Fruit fly (Drosophila melanogaster) whole organism, embryonic: ENCODE data around the gene CG10669.

Experiments used
- BtbVII ChIP-seq: fragments of 200-800 bp; sonication (Bioruptor generic); optimal IDR thresholded peaks from 3 replicates; lab custom pipeline; 2017; ENCODE audit warnings: missing biosample characterization, mild to moderate bottlenecking, missing genetic modification characterization
- CG10321 ChIP-seq: fragments of 200-800 bp; sonication (Bioruptor generic); IDR thresholded peaks from 2 replicates; pipeline ENCODE4 v1.3.6; 2022; ENCODE audit warnings: missing biosample characterization, missing genetic modification characterization
- CG10462 ChIP-seq: fragments of 200-800 bp; sonication (Bioruptor generic); optimal IDR thresholded peaks from 2 replicates; lab custom pipeline; 2016; ENCODE audit warnings: missing biosample characterization, missing genetic modification characterization
- CG10959 ChIP-seq: fragments of 200-800 bp; sonication (Bioruptor generic); IDR thresholded peaks from 2 replicates; pipeline ENCODE4 v1.3.6; 2022; ENCODE audit warnings: missing biosample characterization, missing genetic modification characterization
- CG12744 ChIP-seq: fragments of 200-800 bp; sonication (Bioruptor generic); optimal IDR thresholded peaks from 2 replicates; lab custom pipeline; 2016; ENCODE audit warnings: missing biosample characterization, missing genetic modification characterization
- CG13287 ChIP-seq: fragments of 200-800 bp; sonication (Bioruptor generic); IDR thresholded peaks from 2 replicates; pipeline ENCODE4 v1.3.6; 2022; ENCODE audit warnings: missing biosample characterization, missing genetic modification characterization; ENCODE audit not compliant: partially characterized antibody
- CG14965 ChIP-seq: fragments of 200-800 bp; sonication (Bioruptor generic); optimal IDR thresholded peaks from 2 replicates; lab custom pipeline; 2016; ENCODE audit warnings: missing biosample characterization, missing genetic modification characterization, borderline replicate concordance
- CG18011 ChIP-seq: fragments of 200-800 bp; sonication (Bioruptor generic); optimal IDR thresholded peaks from 2 replicates; lab custom pipeline; 2017; ENCODE audit warnings: missing biosample characterization, missing genetic modification characterization, mild to moderate bottlenecking, moderate library complexity, missing genotype
- CG1832 ChIP-seq: fragments of 200-800 bp; sonication (Bioruptor generic); optimal IDR thresholded peaks from 2 replicates; lab custom pipeline; 2017; ENCODE audit warnings: missing biosample characterization, mild to moderate bottlenecking, missing genetic modification characterization, inconsistent platforms
- CG2199 ChIP-seq: fragments of 200-800 bp; sonication (Bioruptor generic); IDR thresholded peaks from 3 replicates; pipeline ENCODE4 v1.3.6; 2022; ENCODE audit warnings: missing biosample characterization, missing genetic modification characterization
- CG2889 ChIP-seq: fragments of 200-800 bp; sonication (Bioruptor generic); IDR thresholded peaks from 3 replicates; pipeline ENCODE4 v1.3.6; 2022; ENCODE audit warnings: missing biosample characterization, missing genetic modification characterization
- CG30020 ChIP-seq: fragments of 200-800 bp; optimal IDR thresholded peaks from 2 replicates; lab custom pipeline; 2019; ENCODE audit warnings: missing biosample characterization, mild to moderate bottlenecking, missing genetic modification characterization, moderate library complexity
- CG31365 ChIP-seq: fragments of 200-800 bp; sonication (Bioruptor generic); optimal IDR thresholded peaks from 2 replicates; lab custom pipeline; 2018; ENCODE audit warnings: missing biosample characterization, mild to moderate bottlenecking, missing genetic modification characterization
- CG3407 ChIP-seq: fragments of 200-800 bp; sonication (Bioruptor generic); optimal IDR thresholded peaks from 2 replicates; lab custom pipeline; 2018; ENCODE audit warnings: missing biosample characterization, mild to moderate bottlenecking, missing genetic modification characterization
- CG3838 ChIP-seq: fragments of 200-800 bp; sonication (Bioruptor generic); optimal IDR thresholded peaks from 3 replicates; lab custom pipeline; 2016; ENCODE audit warnings: missing biosample characterization, missing genetic modification characterization
- CG4424 ChIP-seq: fragments of 200-800 bp; sonication (Bioruptor generic); optimal IDR thresholded peaks from 3 replicates; lab custom pipeline; 2016; ENCODE audit warnings: missing biosample characterization, missing genetic modification characterization
- CG6683 ChIP-seq: fragments of 200-800 bp; sonication (Bioruptor generic); optimal IDR thresholded peaks from 2 replicates; lab custom pipeline; 2017; ENCODE audit warnings: missing biosample characterization, mild to moderate bottlenecking, missing genetic modification characterization, missing genetic modification reagents
- CG6689 ChIP-seq: fragments of 200-800 bp; sonication (Bioruptor generic); IDR thresholded peaks from 2 replicates; pipeline ENCODE4 v1.3.6; 2022; ENCODE audit warnings: missing biosample characterization, missing genetic modification characterization
- CG8388 ChIP-seq: fragments of 200-800 bp; sonication (Bioruptor generic); optimal IDR thresholded peaks from 2 replicates; lab custom pipeline; 2019; ENCODE audit warnings: missing biosample characterization, mild to moderate bottlenecking, missing genetic modification characterization, moderate library complexity
- CG9876 ChIP-seq: fragments of 200-800 bp; sonication (Bioruptor generic); optimal IDR thresholded peaks from 2 replicates; lab custom pipeline; 2016; ENCODE audit warnings: missing biosample characterization, missing genetic modification characterization
- Camta ChIP-seq: fragments of 200-800 bp; sonication (Bioruptor generic); optimal IDR thresholded peaks from 2 replicates; lab custom pipeline; 2016; ENCODE audit warnings: missing biosample characterization, missing genetic modification characterization
- CrebB ChIP-seq: fragments of 200-800 bp; sonication (Bioruptor generic); optimal IDR thresholded peaks from 3 replicates; lab custom pipeline; 2018; ENCODE audit warnings: missing biosample characterization, mild to moderate bottlenecking, missing genetic modification characterization
- D19B ChIP-seq: fragments of 200-800 bp; sonication (Bioruptor generic); optimal IDR thresholded peaks from 2 replicates; lab custom pipeline; 2017; ENCODE audit warnings: missing biosample characterization, mild to moderate bottlenecking, missing genetic modification characterization
- Dad ChIP-seq: fragments of 200-800 bp; sonication (Bioruptor generic); optimal IDR thresholded peaks from 3 replicates; lab custom pipeline; 2016; ENCODE audit warnings: missing biosample characterization, missing genetic modification characterization
- E2f2 ChIP-seq: fragments of 200-800 bp; sonication (Bioruptor generic); IDR thresholded peaks from 2 replicates; pipeline ENCODE4 v1.3.6; 2022; ENCODE audit warnings: missing biosample characterization, missing genetic modification characterization
- Eip74EF ChIP-seq, 2 experiments: fragments of 200-800 bp in 1 of 2; fragments of >200 bp in 1 of 2; sonication (Bioruptor generic) in 1 of 2; optimal IDR thresholded peaks; 2 replicates each; lab custom pipeline; 2017 to 2019; ENCODE audit warnings: missing biosample characterization in 2 of 2, missing genetic modification characterization in 2 of 2, mild to moderate bottlenecking in 1 of 2, moderate library complexity in 1 of 2
- Fer3 ChIP-seq: fragments of 200-800 bp; sonication (Bioruptor generic); optimal IDR thresholded peaks from 2 replicates; lab custom pipeline; 2018; ENCODE audit warnings: missing biosample characterization, mild to moderate bottlenecking, missing genetic modification characterization, moderate library complexity
- Kr ChIP-seq: fragments of 200-800 bp; sonication (Bioruptor generic); optimal IDR thresholded peaks from 2 replicates; lab custom pipeline; 2017; ENCODE audit warnings: missing biosample characterization, mild to moderate bottlenecking, missing genetic modification characterization
- MBD-R2 ChIP-seq: fragments of 200-800 bp; sonication (Bioruptor generic); IDR thresholded peaks from 2 replicates; pipeline ENCODE4 v1.3.6; 2022; ENCODE audit warnings: missing biosample characterization, missing genetic modification characterization
- Nf-YA ChIP-seq: fragments of 200-800 bp; sonication (Bioruptor generic); IDR thresholded peaks from 2 replicates; pipeline ENCODE4 v1.3.6; 2022; ENCODE audit warnings: missing biosample characterization, missing genetic modification characterization
- Pdp1 ChIP-seq, 2 experiments: fragments of 200-800 bp; sonication (Bioruptor generic); optimal IDR thresholded peaks; 3 replicates each; lab custom pipeline; 2016; ENCODE audit warnings: missing biosample characterization in 2 of 2, missing genetic modification characterization in 2 of 2, mild to moderate bottlenecking in 1 of 2, moderate library complexity in 1 of 2
- Scr ChIP-seq: fragments of 200-800 bp; sonication (Bioruptor generic); IDR thresholded peaks from 2 replicates; pipeline ENCODE4 v1.3.6; 2022; ENCODE audit warnings: missing biosample characterization, missing genetic modification characterization; ENCODE audit not compliant: partially characterized antibody
- Spps ChIP-seq: fragments of 200-800 bp; sonication (Bioruptor generic); optimal IDR thresholded peaks from 2 replicates; lab custom pipeline; 2018; ENCODE audit warnings: missing biosample characterization, mild to moderate bottlenecking, missing genetic modification characterization
- Tbp ChIP-seq: fragments of >200 bp; optimal IDR thresholded peaks from 2 replicates; lab custom pipeline; 2018; ENCODE audit warnings: missing biosample characterization, missing genetic modification characterization
- ac ChIP-seq: fragments of 200-800 bp; sonication (Bioruptor generic); optimal IDR thresholded peaks from 3 replicates; lab custom pipeline; 2017; ENCODE audit warnings: missing biosample characterization, mild to moderate bottlenecking, missing genetic modification characterization
- amos ChIP-seq: fragments of 200-800 bp; sonication (Bioruptor generic); IDR thresholded peaks from 2 replicates; pipeline ENCODE4 v1.3.6; 2022; ENCODE audit warnings: missing biosample characterization, missing genetic modification characterization; ENCODE audit not compliant: partially characterized antibody
- bigmax ChIP-seq: fragments of 200-800 bp; sonication (Bioruptor generic); optimal IDR thresholded peaks from 2 replicates; lab custom pipeline; 2018; ENCODE audit warnings: missing biosample characterization, mild to moderate bottlenecking, missing genetic modification characterization
- bsh ChIP-seq, 2 experiments: fragments of 200-800 bp; sonication (Bioruptor generic); optimal IDR thresholded peaks; 2 replicates each; lab custom pipeline; 2017 to 2018; ENCODE audit warnings: mild to moderate bottlenecking in 2 of 2, missing biosample characterization in 2 of 2, missing genetic modification characterization in 2 of 2, moderate library complexity in 1 of 2
- dati ChIP-seq: fragments of 200-800 bp; sonication (Bioruptor generic); IDR thresholded peaks from 2 replicates; pipeline ENCODE4 v1.3.6; 2022; ENCODE audit warnings: missing biosample characterization, missing genetic modification characterization
- ems ChIP-seq: fragments of 200-800 bp; sonication (Bioruptor generic); optimal IDR thresholded peaks from 3 replicates; lab custom pipeline; 2016; ENCODE audit warnings: missing biosample characterization, missing genetic modification characterization
- gro ChIP-seq: fragments of 200-800 bp; sonication (Bioruptor generic); optimal IDR thresholded peaks from 2 replicates; lab custom pipeline; 2016; ENCODE audit warnings: missing biosample characterization, missing genetic modification characterization
- inv ChIP-seq: fragments of 200-800 bp; sonication (Bioruptor generic); IDR thresholded peaks from 2 replicates; pipeline ENCODE4 v1.3.6; 2022; ENCODE audit warnings: missing biosample characterization, missing genetic modification characterization; ENCODE audit not compliant: partially characterized antibody
- prd ChIP-seq, 3 experiments: fragments of >200 bp in 2 of 3; fragments of 200-800 bp in 1 of 3; sonication (Bioruptor generic) in 1 of 3; optimal IDR thresholded peaks in 2 of 3; IDR thresholded peaks in 1 of 3; 2 replicates in 2 of 3; 3 replicates in 1 of 3; pipeline versions ENCODE4 v1.3.6 to Lab custom; 2017 to 2022; ENCODE audit warnings: missing biosample characterization in 1 of 3, missing genetic modification characterization in 1 of 3
- rib ChIP-seq: fragments of 200-800 bp; sonication (Bioruptor generic); IDR thresholded peaks from 2 replicates; pipeline ENCODE4 v1.3.6; 2022; ENCODE audit warnings: missing biosample characterization, missing genetic modification characterization
- row ChIP-seq: fragments of 200-800 bp; sonication (Bioruptor generic); IDR thresholded peaks from 3 replicates; pipeline ENCODE4 v1.3.6; 2022; ENCODE audit warnings: missing biosample characterization, missing genetic modification characterization
- salm ChIP-seq: fragments of 200-800 bp; sonication (Bioruptor generic); optimal IDR thresholded peaks from 2 replicates; lab custom pipeline; 2018; ENCODE audit warnings: missing biosample characterization, mild to moderate bottlenecking, missing genetic modification characterization
- schlank ChIP-seq: fragments of 200-800 bp; sonication (Bioruptor generic); optimal IDR thresholded peaks from 2 replicates; lab custom pipeline; 2018; ENCODE audit warnings: missing biosample characterization, mild to moderate bottlenecking, missing genetic modification characterization
- stc ChIP-seq: fragments of 200-800 bp; sonication (Bioruptor generic); IDR thresholded peaks from 2 replicates; pipeline ENCODE4 v1.3.6; 2022; ENCODE audit warnings: missing biosample characterization, missing genetic modification characterization
- tll ChIP-seq, 2 experiments: fragments of 200-800 bp in 1 of 2; fragments of >200 bp in 1 of 2; sonication (Bioruptor generic) in 1 of 2; optimal IDR thresholded peaks; 2 replicates each; lab custom pipeline; 2017 to 2019; ENCODE audit warnings: missing biosample characterization in 2 of 2, missing genetic modification characterization in 2 of 2, mild to moderate bottlenecking in 1 of 2, moderate library complexity in 1 of 2
- zen2 ChIP-seq: fragments of 200-800 bp; sonication (Bioruptor generic); IDR thresholded peaks from 3 replicates; pipeline ENCODE4 v1.3.6; 2022; ENCODE audit warnings: missing biosample characterization, missing genetic modification characterization; ENCODE audit not compliant: partially characterized antibody

CG10669 gene

dm6 chr3R:25329079-25329478 lies 6.0 kb downstream of the CG10669 start, which contains the start of gene CHKov1 (continued):
- no peak for TF ChIP-seq CG6683
- no peak for TF ChIP-seq tll (GFP tag; optimal IDR thresholded peaks at IDR 0.05; lab: Kevin White, UChicago)
- no peak for TF ChIP-seq CG4424 (GFP tag; lab: Kevin White, UChicago)
- TF ChIP-seq Scr (GFP tag; lab: Robert Waterston, UW): no peak
- peak; percentile 12 for TF ChIP-seq CG9876 (GFP tag; lab: Kevin White, UChicago)
- no peak for TF ChIP-seq Eip74EF (GFP tag; optimal IDR thresholded peaks at IDR 0.05; lab: Kevin White, UChicago)
- no peak for TF ChIP-seq CG30020 (tag; lab: Kevin White, UChicago)
- TF ChIP-seq Camta (GFP tag; lab: Kevin White, UChicago): no peak
- TF ChIP-seq bigmax (GFP tag; lab: Kevin White, UChicago): no peak
- TF ChIP-seq CG1832 (GFP tag; lab: Kevin White, UChicago): no peak
- TF ChIP-seq Tbp (GFP tag; lab: Kevin White, UChicago): no peak
- TF ChIP-seq Pdp1 (GFP tag; optimal IDR thresholded peaks at IDR 0.05; lab: Kevin White, UChicago): no peak
- no peak; the same call in 1 of the 2 replicates for TF ChIP-seq inv (GFP tag; lab: Robert Waterston, UW)
- no peak for TF ChIP-seq schlank (tag; lab: Kevin White, UChicago)
- TF ChIP-seq CG13287 (GFP tag; lab: Robert Waterston, UW): peak; percentile 13; the same call in 1 of the 2 replicates
- no peak for TF ChIP-seq CG10959 (GFP tag; lab: Robert Waterston, UW)
- TF ChIP-seq salm (tag; lab: Kevin White, UChicago): no peak
- TF ChIP-seq Spps (tag; lab: Kevin White, UChicago): no peak
- 0 out of 3 replicates have a peak, but pooled peaks have one; percentile 1 for TF ChIP-seq row (GFP tag; lab: Robert Waterston, UW)
- no peak for TF ChIP-seq Nf-YA
- TF ChIP-seq E2f2: no peak
- TF ChIP-seq ems (GFP tag; lab: Kevin White, UChicago): no peak
- no peak for TF ChIP-seq CG2889 (GFP tag; lab: Robert Waterston, UW)
- no peak for TF ChIP-seq bsh (GFP tag; optimal IDR thresholded peaks at IDR 0.05; lab: Kevin White, UChicago)
- no peak for TF ChIP-seq rib (GFP tag; lab: Robert Waterston, UW)
- no peak for TF ChIP-seq stc (GFP tag; lab: Robert Waterston, UW)
- TF ChIP-seq zen2: no peak
- no peak for TF ChIP-seq CG8388 (GFP tag; lab: Kevin White, UChicago)
- TF ChIP-seq prd (optimal IDR thresholded peaks at IDR 0.05; lab: Kevin White, UChicago): no peak
- no peak for TF ChIP-seq prd (GFP tag; IDR thresholded peaks at IDR 0.05; lab: Robert Waterston, UW)
- TF ChIP-seq Dad (GFP tag; lab: Kevin White, UChicago): no peak
- no peak for TF ChIP-seq MBD-R2 (GFP tag; lab: Robert Waterston, UW)
- TF ChIP-seq CG2199 (GFP tag; lab: Robert Waterston, UW): 0 out of 3 replicates have a peak, but pooled peaks have one; percentile 10
- no peak for TF ChIP-seq CG31365
- no peak for TF ChIP-seq dati (GFP tag; lab: Robert Waterston, UW)
- no peak for TF ChIP-seq CG12744 (GFP tag; lab: Kevin White, UChicago)
- TF ChIP-seq CG3407: no peak
- TF ChIP-seq amos: peak; percentile 38; the same call in 1 of the 2 replicates
- TF ChIP-seq CG3838 (GFP tag; lab: Kevin White, UChicago): no peak
- TF ChIP-seq CG18011: no peak
- no peak for TF ChIP-seq CG14965 (GFP tag; lab: Kevin White, UChicago)
- TF ChIP-seq CG6689 (GFP tag; lab: Robert Waterston, UW): no peak
- peak; percentile 26 for TF ChIP-seq CrebB (tag; lab: Kevin White, UChicago)
- no peak for TF ChIP-seq Fer3 (tag; lab: Kevin White, UChicago)
- no peak for TF ChIP-seq ac (GFP tag; lab: Kevin White, UChicago)
- no peak for TF ChIP-seq D19B (GFP tag; lab: Kevin White, UChicago)
- TF ChIP-seq BtbVII (GFP tag; lab: Kevin White, UChicago): no peak
- no peak for TF ChIP-seq CG10462 (GFP tag; lab: Kevin White, UChicago)
- no peak for TF ChIP-seq CG10321 (GFP tag; lab: Robert Waterston, UW)
- TF ChIP-seq Kr (GFP tag; lab: Kevin White, UChicago): no peak
- peak; percentile 0 for TF ChIP-seq gro
